Worm (Caenorhabditis elegans): ENCODE data around the gene rps-5.

rps-5 gene

DNA sequence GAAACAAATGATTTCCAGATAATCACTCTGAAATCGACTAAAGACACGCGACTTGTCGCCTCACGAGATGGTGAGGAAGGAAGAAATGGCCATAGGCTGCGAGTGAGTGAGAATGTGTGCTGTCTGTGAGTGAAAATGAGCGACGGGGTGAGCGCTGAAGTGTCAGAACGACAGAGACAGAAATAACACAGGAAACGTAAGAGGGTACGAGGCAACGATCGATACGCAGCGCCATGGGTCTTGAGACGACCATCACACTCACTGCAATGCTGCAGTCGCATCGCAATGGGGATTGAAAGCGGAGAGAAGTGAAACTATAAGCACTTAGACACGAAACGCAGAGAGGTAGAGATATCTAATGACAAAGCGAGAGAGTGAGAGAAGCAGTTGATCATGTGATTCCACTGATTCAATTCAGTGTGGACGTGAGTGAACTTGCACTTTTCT lies 28.0 kb downstream of the rps-5 start (continued):
- no peak for TF ChIP-seq egl-27 (tag; optimal IDR thresholded peaks at IDR 0.05)
- TF ChIP-seq hif-1 (tag; optimal IDR thresholded peaks at IDR 0.05) = peak; percentile 60 to 86
- no peak for TF ChIP-seq fos-1 (tag; optimal IDR thresholded peaks at IDR 0.05)
- peak; percentile 86 for TF ChIP-seq nhr-102 (tag; optimal IDR thresholded peaks at IDR 0.05)
- peak; percentile 30 for TF ChIP-seq lir-3 (tag; optimal IDR thresholded peaks at IDR 0.05)
- 0 out of 2 replicates have a peak, but pooled peaks have one; percentile 24 for TF ChIP-seq ceh-44 (GFP tag; IDR thresholded peaks at IDR 0.05)
- no peak for TF ChIP-seq nhr-41 (GFP tag; IDR thresholded peaks at IDR 0.05)
- TF ChIP-seq ztf-11 (tag; optimal IDR thresholded peaks at IDR 0.05) = no peak
- peak; percentile 88 for TF ChIP-seq nhr-28 (tag; optimal IDR thresholded peaks at IDR 0.05)
- peak; percentile 81 for TF ChIP-seq ces-1 (GFP tag; optimal IDR thresholded peaks at IDR 0.05)
- peak; percentile 68 for TF ChIP-seq ceh-32 (tag; optimal IDR thresholded peaks at IDR 0.05; ENCODE audit: poor library complexity)
- TF ChIP-seq madf-5 (GFP tag; IDR thresholded peaks at IDR 0.05) = no peak
- TF ChIP-seq spr-3 (GFP tag; optimal IDR thresholded peaks at IDR 0.05) = peak; percentile 80
- peak; percentile 92 for TF ChIP-seq nhr-25 (tag; optimal IDR thresholded peaks at IDR 0.05; ENCODE audit: borderline replicate concordance, insufficient read depth)
- peak; percentile 27; the same call in 1 of the 2 replicates for TF ChIP-seq madf-9 (GFP tag; conservative IDR thresholded peaks at IDR 0.05)
- TF ChIP-seq unc-39 (tag; optimal IDR thresholded peaks at IDR 0.05) = peak; percentile 48
- TF ChIP-seq R02D3.7 (tag; optimal IDR thresholded peaks at IDR 0.05) = no peak
- no peak for TF ChIP-seq snpc-4 (tag; optimal IDR thresholded peaks at IDR 0.05)
- TF ChIP-seq nhr-76 (tag; optimal IDR thresholded peaks at IDR 0.05) = no peak
- peak; percentile 78 for TF ChIP-seq set-16 (GFP tag; IDR thresholded peaks at IDR 0.05)
- TF ChIP-seq lin-15B (tag; optimal IDR thresholded peaks at IDR 0.05) = no peak
- TF ChIP-seq nhr-11 (tag; optimal IDR thresholded peaks at IDR 0.05) = peak; percentile 96
- TF ChIP-seq unc-130 (GFP tag; optimal IDR thresholded peaks at IDR 0.05) = peak; percentile 28
- peak; percentile 76 for TF ChIP-seq tra-1 (GFP tag; IDR thresholded peaks at IDR 0.05)
- TF ChIP-seq lin-38 (GFP tag; IDR thresholded peaks at IDR 0.05) = peak; percentile 78
- peak; percentile 85 for TF ChIP-seq F37D6.2 (tag; optimal IDR thresholded peaks at IDR 0.05)
- no peak for TF ChIP-seq ZK337.2 (GFP tag; IDR thresholded peaks at IDR 0.05)
- peak; percentile 97 for TF ChIP-seq hlh-11 (tag; optimal IDR thresholded peaks at IDR 0.05)
- peak; percentile 42 for TF ChIP-seq jun-1 (tag; optimal IDR thresholded peaks at IDR 0.05)
- TF ChIP-seq zag-1 (tag; optimal IDR thresholded peaks at IDR 0.05) = peak; percentile 74
- TF ChIP-seq mxl-3 (GFP tag; optimal IDR thresholded peaks at IDR 0.05) = peak; percentile 82
- TF ChIP-seq arid-1 (GFP tag; conservative IDR thresholded peaks at IDR 0.05) = peak; percentile 53
- peak; percentile 71; the same call in 1 of the 2 replicates for TF ChIP-seq vab-7 (GFP tag; IDR thresholded peaks at IDR 0.05)
- TF ChIP-seq lsy-2 (tag; optimal IDR thresholded peaks at IDR 0.05) = peak; percentile 86 to 93
- 0 out of 2 replicates have a peak, but pooled peaks have one; percentile 20 for TF ChIP-seq dmd-8 (GFP tag; IDR thresholded peaks at IDR 0.05)
- no peak for TF ChIP-seq Y75B8A.6 (GFP tag; IDR thresholded peaks at IDR 0.05)
- no peak for TF ChIP-seq attf-4 (tag; optimal IDR thresholded peaks at IDR 0.05)
- peak; percentile 93 for TF ChIP-seq hmg-1.1 (GFP tag; IDR thresholded peaks at IDR 0.05)
- peak; percentile 21 to 100 for TF ChIP-seq unc-62 (GFP tag; optimal IDR thresholded peaks at IDR 0.05 in 1 of 2)
- no peak for TF ChIP-seq unc-62 (tag; optimal IDR thresholded peaks at IDR 0.05)
- peak; percentile 96 for TF ChIP-seq rbr-2 (tag; optimal IDR thresholded peaks at IDR 0.05)
- TF ChIP-seq mep-1 (tag; optimal IDR thresholded peaks at IDR 0.05) = peak; percentile 96
- TF ChIP-seq F44E2.7 (GFP tag; IDR thresholded peaks at IDR 0.05) = 0 out of 2 replicates have a peak, but pooled peaks have one; percentile 10
- TF ChIP-seq nhr-77 (tag; optimal IDR thresholded peaks at IDR 0.05) = peak; percentile 63
- peak; percentile 54 for TF ChIP-seq nhr-10 (tag; optimal IDR thresholded peaks at IDR 0.05)
- TF ChIP-seq snpc-1.2 (GFP tag; IDR thresholded peaks at IDR 0.05) = peak; percentile 38; the same call in 1 of the 2 replicates
- TF ChIP-seq mes-2 (tag; optimal IDR thresholded peaks at IDR 0.05; ENCODE audit: poor library complexity, severe bottlenecking) = peak; percentile 67
- TF ChIP-seq daf-16 (GFP tag; optimal IDR thresholded peaks at IDR 0.05) = peak; percentile 51 to 71
- peak; percentile 74 for TF ChIP-seq daf-16 (tag; optimal IDR thresholded peaks at IDR 0.05)
- no peak for TF ChIP-seq Y5F2A.4 (GFP tag; optimal IDR thresholded peaks at IDR 0.05)
- TF ChIP-seq T26A8.4 (GFP tag; IDR thresholded peaks at IDR 0.05) = peak; percentile 89

Measured in whole organism, L4 larva.